Fruit fly (Drosophila melanogaster) whole organism, embryonic: ENCODE data around the gene RpLP1.

Experiments
- Blimp-1 ChIP-seq: fragments of 200-800 bp; sonication (Bioruptor generic); optimal IDR thresholded peaks from 3 replicates; lab custom pipeline; 2018; ENCODE audit warnings: missing biosample characterization, missing genetic modification characterization, mild to moderate bottlenecking, moderate library complexity, missing genetic modification reagents
- CG13894 ChIP-seq: fragments of 200-800 bp; sonication (Bioruptor generic); optimal IDR thresholded peaks from 3 replicates; lab custom pipeline; 2018; ENCODE audit warnings: missing biosample characterization, mild to moderate bottlenecking, missing genetic modification characterization, moderate library complexity
- CG1529 ChIP-seq: fragments of 200-800 bp; sonication (Bioruptor generic); optimal IDR thresholded peaks from 3 replicates; lab custom pipeline; 2018; ENCODE audit warnings: missing biosample characterization, missing genetic modification characterization
- CG31441 ChIP-seq: fragments of 200-800 bp; sonication (Bioruptor generic); IDR thresholded peaks from 2 replicates; pipeline ENCODE4 v1.3.6; 2022; ENCODE audit warnings: missing biosample characterization, missing genetic modification characterization
- HHEX ChIP-seq: fragments of 200-800 bp; sonication (Bioruptor generic); optimal IDR thresholded peaks from 3 replicates; lab custom pipeline; 2017; ENCODE audit warnings: missing biosample characterization, mild to moderate bottlenecking, missing genetic modification characterization, missing genetic modification reagents
- ase ChIP-seq: fragments of 200-800 bp; sonication (Bioruptor generic); IDR thresholded peaks from 3 replicates; pipeline ENCODE4 v1.3.6; 2022; ENCODE audit warnings: missing biosample characterization, missing genetic modification characterization
- chn ChIP-seq: fragments of 200-800 bp; sonication (Bioruptor generic); optimal IDR thresholded peaks from 2 replicates; lab custom pipeline; 2016; ENCODE audit warnings: missing biosample characterization, missing genetic modification characterization
- ems ChIP-seq: fragments of 200-800 bp; sonication (Bioruptor generic); optimal IDR thresholded peaks from 3 replicates; lab custom pipeline; 2016; ENCODE audit warnings: missing biosample characterization, missing genetic modification characterization
- esg ChIP-seq: fragments of 200-800 bp; sonication (Bioruptor generic); conservative IDR thresholded peaks from 2 replicates; pipeline ENCODE4 v1.3.6; 2022; ENCODE audit warnings: missing biosample characterization, missing genetic modification characterization
- ewg ChIP-seq: fragments of 200-800 bp; sonication (Bioruptor generic); optimal IDR thresholded peaks from 3 replicates; lab custom pipeline; 2017; ENCODE audit warnings: mild to moderate bottlenecking, missing biosample characterization, missing genetic modification reagents, missing genetic modification characterization
- pzg ChIP-seq: fragments of 200-800 bp; sonication (Bioruptor generic); optimal IDR thresholded peaks from 3 replicates; lab custom pipeline; 2018; ENCODE audit warnings: missing biosample characterization, mild to moderate bottlenecking, missing genetic modification characterization, moderate library complexity
- trh ChIP-seq: fragments of 200-800 bp; sonication (Bioruptor generic); optimal IDR thresholded peaks from 2 replicates; lab custom pipeline; 2016; ENCODE audit warnings: missing biosample characterization, missing genetic modification characterization
- zen ChIP-seq: fragments of 200-800 bp; sonication (Bioruptor generic); optimal IDR thresholded peaks from 3 replicates; lab custom pipeline; 2018; ENCODE audit warnings: missing biosample characterization, mild to moderate bottlenecking, missing genetic modification characterization, moderate library complexity

- TF ChIP-seq Blimp-1 (peak; percentile 46), zen (tag; lab: Kevin White, UChicago) (peak; percentile 41), CG1529 (GFP tag; lab: Kevin White, UChicago) (peak; percentile 43), trh (GFP tag; lab: Kevin White, UChicago) (no peak), ems (no peak), ase (GFP tag; lab: Robert Waterston, UW) (no peak), HHEX (no peak), chn (GFP tag; lab: Kevin White, UChicago) (no peak), pzg (GFP tag; lab: Kevin White, UChicago) (no peak), esg (GFP tag; lab: Robert Waterston, UW) (peak; percentile 17; the same call in 1 of the 2 replicates), ewg (no peak), CG13894 (no peak), CG31441 (peak; percentile 66)
Observed at dm6 chr2L:440638-441454, 21.1 kb downstream of the RpLP1 start.
